Worm (Caenorhabditis elegans) whole organism, L3 larva: ENCODE data around the gene lron-4.

Source experiments
- ZK546.5 ChIP-seq: sonication (generic microtip); optimal IDR thresholded peaks from 2 replicates; lab custom pipeline; 2017; ENCODE audit warnings: missing biosample characterization, missing genetic modification characterization
- aly-2 ChIP-seq: fragments of 150-350 bp; optimal IDR thresholded peaks from 2 replicates; lab custom pipeline; 2014; ENCODE audit warnings: missing biosample characterization, missing genetic modification characterization
- ama-1 ChIP-seq: fragments of 150-350 bp; optimal IDR thresholded peaks from 2 replicates; lab custom pipeline; 2018
- ceh-16 ChIP-seq: sonication (generic microtip); optimal IDR thresholded peaks from 2 replicates; lab custom pipeline; 2017; ENCODE audit warnings: missing biosample characterization, missing genetic modification characterization
- ceh-82 ChIP-seq: fragments of 150-350 bp; optimal IDR thresholded peaks from 2 replicates; lab custom pipeline; 2014; ENCODE audit warnings: missing biosample characterization, missing genetic modification characterization
- ceh-9 ChIP-seq: sonication (generic microtip); optimal IDR thresholded peaks from 2 replicates; lab custom pipeline; 2018; ENCODE audit warnings: missing biosample characterization, missing genetic modification characterization
- daf-12 ChIP-seq: fragments of 150-350 bp; optimal IDR thresholded peaks from 2 replicates; lab custom pipeline; 2014; ENCODE audit warnings: missing biosample characterization, missing genetic modification reagents, missing genetic modification characterization
- egl-27 ChIP-seq: sonication (generic microtip); optimal IDR thresholded peaks from 4 replicates; lab custom pipeline; 2017; ENCODE audit warnings: missing biosample characterization, missing genetic modification reagents, missing genetic modification characterization
- elt-1 ChIP-seq: fragments of 150-350 bp; optimal IDR thresholded peaks from 2 replicates; lab custom pipeline; 2014; ENCODE audit warnings: missing biosample characterization, missing genetic modification characterization
- elt-2 ChIP-seq: sonication (generic microtip); optimal IDR thresholded peaks from 2 replicates; lab custom pipeline; 2016; ENCODE audit warnings: missing genetic modification reagents, mild to moderate bottlenecking, missing genetic modification characterization, missing compliant biosample characterization
- elt-3 ChIP-seq, 3 experiments: fragments of 150-350 bp in 1 of 3; sonication (generic microtip) in 2 of 3; optimal IDR thresholded peaks; 2 replicates in 2 of 3; 4 replicates in 1 of 3; lab custom pipeline; 2014 to 2017; ENCODE audit warnings: missing biosample characterization in 3 of 3, missing genetic modification characterization in 3 of 3
- eor-1 ChIP-seq, 2 experiments: fragments of 150-350 bp; optimal IDR thresholded peaks; 2 replicates each; lab custom pipeline; 2014 to 2018; ENCODE audit warnings: missing biosample characterization in 2 of 2, missing genetic modification characterization in 2 of 2
- fkh-2 ChIP-seq: fragments of 150-350 bp; optimal IDR thresholded peaks from 2 replicates; lab custom pipeline; 2014; ENCODE audit warnings: missing biosample characterization, missing genetic modification reagents, missing genetic modification characterization
- fos-1 ChIP-seq: fragments of 150-350 bp; optimal IDR thresholded peaks from 2 replicates; lab custom pipeline; 2014; ENCODE audit warnings: missing biosample characterization, missing genetic modification characterization
- hmg-11 ChIP-seq: sonication (generic microtip); optimal IDR thresholded peaks from 2 replicates; lab custom pipeline; 2016; ENCODE audit warnings: missing genetic modification characterization, missing compliant biosample characterization
- lin-15B ChIP-seq: fragments of 150-350 bp; optimal IDR thresholded peaks from 2 replicates; lab custom pipeline; 2014; ENCODE audit warnings: missing biosample characterization, missing genetic modification characterization
- lsy-12 ChIP-seq: sonication (generic microtip); optimal IDR thresholded peaks from 2 replicates; lab custom pipeline; 2016; ENCODE audit warnings: mild to moderate bottlenecking, missing genetic modification characterization, missing compliant biosample characterization
- mdl-1 ChIP-seq: fragments of 150-350 bp; optimal IDR thresholded peaks from 2 replicates; lab custom pipeline; 2014; ENCODE audit warnings: missing biosample characterization, missing genetic modification characterization
- nfya-1 ChIP-seq: sonication (generic microtip); optimal IDR thresholded peaks from 2 replicates; lab custom pipeline; 2017; ENCODE audit warnings: missing genetic modification characterization, mild to moderate bottlenecking, missing compliant biosample characterization, antibody characterized with exemption, moderate library complexity; ENCODE audit not compliant: insufficient read depth
- nhr-12 ChIP-seq: fragments of 150-350 bp; optimal IDR thresholded peaks from 2 replicates; lab custom pipeline; 2014; ENCODE audit warnings: missing biosample characterization, missing genetic modification characterization
- nhr-23 ChIP-seq: fragments of 150-350 bp; optimal IDR thresholded peaks from 2 replicates; lab custom pipeline; 2014; ENCODE audit warnings: missing biosample characterization, missing genetic modification reagents, missing genetic modification characterization
- nhr-25 ChIP-seq: sonication (generic microtip); optimal IDR thresholded peaks from 2 replicates; lab custom pipeline; 2017; ENCODE audit warnings: missing biosample characterization, missing genetic modification characterization
- nhr-28 ChIP-seq: fragments of 150-350 bp; optimal IDR thresholded peaks from 2 replicates; lab custom pipeline; 2014; ENCODE audit warnings: missing biosample characterization, missing genetic modification characterization
- nhr-43 ChIP-seq: sonication (generic microtip); optimal IDR thresholded peaks from 2 replicates; lab custom pipeline; 2016; ENCODE audit warnings: mild to moderate bottlenecking, missing genetic modification characterization, missing compliant biosample characterization; ENCODE audit not compliant: poor library complexity, severe bottlenecking
- nhr-67 ChIP-seq: fragments of 150-350 bp; optimal IDR thresholded peaks from 2 replicates; lab custom pipeline; 2014; ENCODE audit warnings: missing biosample characterization, missing genetic modification characterization
- nhr-76 ChIP-seq: fragments of 150-350 bp; sonication (generic microtip); optimal IDR thresholded peaks from 5 replicates; lab custom pipeline; 2014; ENCODE audit warnings: missing biosample characterization, missing genetic modification characterization
- pha-4 ChIP-seq: fragments of 150-350 bp; optimal IDR thresholded peaks from 2 replicates; lab custom pipeline; 2014; ENCODE audit warnings: missing biosample characterization, missing genetic modification reagents, missing genetic modification characterization
- pqm-1 ChIP-seq: fragments of 150-350 bp; optimal IDR thresholded peaks from 2 replicates; lab custom pipeline; 2017; ENCODE audit warnings: missing biosample characterization, missing genetic modification characterization, inconsistent platforms
- sea-2 ChIP-seq: fragments of 150-350 bp; sonication (generic microtip); optimal IDR thresholded peaks from 4 replicates; lab custom pipeline; 2014; ENCODE audit warnings: missing biosample characterization, missing genetic modification reagents, missing genetic modification characterization
- skn-1 ChIP-seq: fragments of 150-350 bp; optimal IDR thresholded peaks from 2 replicates; lab custom pipeline; 2014; ENCODE audit warnings: missing biosample characterization, missing genetic modification characterization
- snpc-4 ChIP-seq: fragments of 150-350 bp; optimal IDR thresholded peaks from 2 replicates; lab custom pipeline; 2014; ENCODE audit warnings: missing biosample characterization, missing genetic modification characterization
- tbx-2 ChIP-seq: sonication (generic microtip); optimal IDR thresholded peaks from 2 replicates; lab custom pipeline; 2016; ENCODE audit warnings: mild to moderate bottlenecking, missing genetic modification characterization, missing compliant biosample characterization
- unc-62 ChIP-seq: fragments of 150-350 bp; sonication (generic microtip); optimal IDR thresholded peaks from 4 replicates; lab custom pipeline; 2014; ENCODE audit warnings: missing biosample characterization, missing genetic modification reagents, missing genetic modification characterization
- zag-1 ChIP-seq: fragments of 150-350 bp; optimal IDR thresholded peaks from 2 replicates; lab custom pipeline; 2014; ENCODE audit warnings: missing biosample characterization, missing genetic modification characterization
- ztf-11 ChIP-seq: fragments of 150-350 bp; optimal IDR thresholded peaks from 2 replicates; lab custom pipeline; 2014; ENCODE audit warnings: missing biosample characterization, missing genetic modification characterization

The lron-4 gene

ce11 chrII:8131413-8131966, 19.5 kb upstream of the lron-4 start (continued):
- TF ChIP-seq nhr-23: peak; percentile 45
- TF ChIP-seq nhr-25 (tag; lab: Kevin White, UChicago): peak; percentile 93
- peak; percentile 53 for TF ChIP-seq tbx-2
- TF ChIP-seq nhr-43: peak; percentile 24
- TF ChIP-seq zag-1 (tag; lab: Kevin White, UChicago): no peak
- TF ChIP-seq nhr-76 (tag; lab: Kevin White, UChicago): no peak
- TF ChIP-seq fkh-2 (tag; lab: Kevin White, UChicago): no peak
- peak; percentile 88 for TF ChIP-seq nfya-1 (tag; lab: Kevin White, UChicago)
- TF ChIP-seq hmg-11: peak; percentile 79
- no peak for TF ChIP-seq fos-1 (tag; lab: Kevin White, UChicago)
- no peak for TF ChIP-seq unc-62 (GFP tag; lab: Kevin White, UChicago)
- TF ChIP-seq mdl-1 (tag; lab: Kevin White, UChicago): no peak
- TF ChIP-seq daf-12 (tag; lab: Kevin White, UChicago): no peak
- TF ChIP-seq ZK546.5 (tag; lab: Kevin White, UChicago): no peak
- TF ChIP-seq ceh-82 (tag; lab: Kevin White, UChicago): no peak
- TF ChIP-seq aly-2 (tag; lab: Kevin White, UChicago): no peak
- no peak for TF ChIP-seq ceh-16 (tag; lab: Kevin White, UChicago)
- TF ChIP-seq egl-27 (tag; lab: Kevin White, UChicago): no peak
- no peak for TF ChIP-seq skn-1 (tag; lab: Kevin White, UChicago)
- TF ChIP-seq nhr-67 (tag; lab: Kevin White, UChicago): no peak
- TF ChIP-seq lin-15B (tag; lab: Kevin White, UChicago): peak; percentile 8
- TF ChIP-seq lsy-12: peak; percentile 38
- peak in 1 of 3 experiments; percentile 23 for TF ChIP-seq elt-3 (tag; optimal IDR thresholded peaks at IDR 0.05; lab: Kevin White, UChicago)
- no peak for TF ChIP-seq ztf-11 (tag; lab: Kevin White, UChicago)
- no peak for TF ChIP-seq nhr-12 (tag; lab: Kevin White, UChicago)

- TF ChIP-seq ceh-16 (tag; lab: Kevin White, UChicago): no peak
- TF ChIP-seq daf-12 (tag; lab: Kevin White, UChicago): peak; percentile 62
- no peak for TF ChIP-seq nhr-67 (tag; lab: Kevin White, UChicago)
- peak; percentile 25 for TF ChIP-seq pha-4 (tag; lab: Kevin White, UChicago)
- no peak for TF ChIP-seq eor-1 (tag; optimal IDR thresholded peaks at IDR 0.05; lab: Kevin White, UChicago)
- TF ChIP-seq ama-1 (lab: Kevin White, UChicago): peak; percentile 67
- TF ChIP-seq lsy-12: peak; percentile 28
- TF ChIP-seq fkh-2 (tag; lab: Kevin White, UChicago): no peak
- TF ChIP-seq lin-15B (tag; lab: Kevin White, UChicago): no peak
Observed at ce11 chrII:8130792-8131191, 18.8 kb upstream of the lron-4 start.

- TF ChIP-seq ama-1 (lab: Kevin White, UChicago): peak; percentile 34
- TF ChIP-seq pqm-1 (tag; lab: Kevin White, UChicago): no peak
- TF ChIP-seq ceh-82 (tag; lab: Kevin White, UChicago): no peak
- no peak for TF ChIP-seq nhr-28 (tag; lab: Kevin White, UChicago)
- no peak for TF ChIP-seq ztf-11 (tag; lab: Kevin White, UChicago)
- no peak for TF ChIP-seq lsy-12
- TF ChIP-seq nhr-25 (tag; lab: Kevin White, UChicago): peak; percentile 72
- no peak for TF ChIP-seq eor-1 (tag; optimal IDR thresholded peaks at IDR 0.05; lab: Kevin White, UChicago)
- peak; percentile 22 for TF ChIP-seq nfya-1 (tag; lab: Kevin White, UChicago)
- TF ChIP-seq snpc-4 (tag; lab: Kevin White, UChicago): no peak
- no peak for TF ChIP-seq egl-27 (tag; lab: Kevin White, UChicago)
- peak; percentile 23 for TF ChIP-seq elt-1 (tag; lab: Kevin White, UChicago)
- TF ChIP-seq unc-62 (GFP tag; lab: Kevin White, UChicago): no peak
- TF ChIP-seq nhr-23: no peak
Observed at ce11 chrII:8129495-8130010, 17.6 kb upstream of the lron-4 start, which contains the start of gene ulp-4. Gene ulp-4 (plus strand): TSS chrII:8129960.

ce11 chrII:8129040-8129387, 17.1 kb upstream of the lron-4 start:
- TF ChIP-seq daf-12 (tag; lab: Kevin White, UChicago) (no peak), mdl-1 (tag; lab: Kevin White, UChicago) (no peak), nhr-43 (no peak), elt-2 (no peak), unc-62 (GFP tag; lab: Kevin White, UChicago) (no peak), ceh-9 (tag; lab: Kevin White, UChicago) (no peak), sea-2 (GFP tag; lab: Kevin White, UChicago) (no peak), pha-4 (tag; lab: Kevin White, UChicago) (no peak), eor-1 (tag; optimal IDR thresholded peaks at IDR 0.05; lab: Kevin White, UChicago) (no peak), pqm-1 (tag; lab: Kevin White, UChicago) (no peak)
